Fruit fly (Drosophila melanogaster) whole organism, prepupa: Measurements from ENCODE around the gene CG18476.

Experiments
- Blimp-1 ChIP-seq: fragments of 200-800 bp; sonication (Bioruptor generic); optimal IDR thresholded peaks from 3 replicates; lab custom pipeline; 2017; ENCODE audit warnings: missing biosample characterization, missing genetic modification characterization, mild to moderate bottlenecking, moderate library complexity, missing genetic modification reagents
- CG10631 ChIP-seq: fragments of 200-800 bp; sonication (Bioruptor generic); optimal IDR thresholded peaks from 2 replicates; lab custom pipeline; 2016; ENCODE audit warnings: missing biosample characterization, missing genetic modification characterization
- CG10669 ChIP-seq: fragments of 200-800 bp; sonication (Bioruptor generic); optimal IDR thresholded peaks from 3 replicates; lab custom pipeline; 2018; ENCODE audit warnings: missing biosample characterization, mild to moderate bottlenecking, missing genetic modification characterization, moderate library complexity
- CG11294 ChIP-seq: fragments of 200-800 bp; sonication (Bioruptor generic); IDR thresholded peaks from 2 replicates; pipeline ENCODE4 v1.3.6; 2022; ENCODE audit warnings: missing biosample characterization, missing genetic modification characterization
- CG11762 ChIP-seq: fragments of 200-800 bp; sonication (Bioruptor generic); optimal IDR thresholded peaks from 3 replicates; lab custom pipeline; 2016; ENCODE audit warnings: missing biosample characterization, missing genetic modification characterization; ENCODE audit not compliant: insufficient read depth
- CG11902 ChIP-seq: fragments of 200-800 bp; sonication (Bioruptor generic); optimal IDR thresholded peaks from 3 replicates; lab custom pipeline; 2016; ENCODE audit warnings: missing biosample characterization, missing genetic modification characterization
- CG15336 ChIP-seq: fragments of 200-800 bp; sonication (Bioruptor generic); IDR thresholded peaks from 2 replicates; pipeline ENCODE4 v1.3.6; 2022; ENCODE audit warnings: missing biosample characterization, missing genetic modification characterization
- CG16779 ChIP-seq: fragments of 200-800 bp; sonication (Bioruptor generic); optimal IDR thresholded peaks from 3 replicates; lab custom pipeline; 2017; ENCODE audit warnings: missing biosample characterization, mild to moderate bottlenecking, missing genetic modification characterization
- CG31627 ChIP-seq: fragments of 200-800 bp; sonication (Bioruptor generic); optimal IDR thresholded peaks from 3 replicates; lab custom pipeline; 2016; ENCODE audit warnings: missing biosample characterization, missing genetic modification characterization
- CG32006 ChIP-seq: fragments of 200-800 bp; sonication (Bioruptor generic); optimal IDR thresholded peaks from 3 replicates; lab custom pipeline; 2017; ENCODE audit warnings: missing biosample characterization, mild to moderate bottlenecking, missing genetic modification characterization
- CG34406 ChIP-seq: fragments of 200-800 bp; sonication (Bioruptor generic); optimal IDR thresholded peaks from 3 replicates; lab custom pipeline; 2016; ENCODE audit warnings: missing biosample characterization, missing genetic modification characterization
- CG4318 ChIP-seq: fragments of 200-800 bp; sonication (Bioruptor generic); optimal IDR thresholded peaks from 3 replicates; lab custom pipeline; 2017; ENCODE audit warnings: missing biosample characterization, mild to moderate bottlenecking, missing genetic modification characterization
- CG6276 ChIP-seq: fragments of 200-800 bp; sonication (Bioruptor generic); optimal IDR thresholded peaks from 2 replicates; lab custom pipeline; 2017; ENCODE audit warnings: missing biosample characterization, mild to moderate bottlenecking, missing genetic modification characterization
- CG6792 ChIP-seq: fragments of 200-800 bp; sonication (Bioruptor generic); optimal IDR thresholded peaks from 3 replicates; lab custom pipeline; 2016; ENCODE audit warnings: missing biosample characterization, missing genetic modification characterization
- CG6808 ChIP-seq: fragments of 200-800 bp; sonication (Bioruptor generic); optimal IDR thresholded peaks from 3 replicates; lab custom pipeline; 2017; ENCODE audit warnings: missing biosample characterization, missing genetic modification characterization, mild to moderate bottlenecking, moderate library complexity, missing genetic modification reagents
- CG6854 ChIP-seq: fragments of 200-800 bp; sonication (Bioruptor generic); optimal IDR thresholded peaks from 2 replicates; lab custom pipeline; 2017; ENCODE audit warnings: missing biosample characterization, mild to moderate bottlenecking, missing genetic modification characterization
- CG7368 ChIP-seq: fragments of 200-800 bp; sonication (Bioruptor generic); optimal IDR thresholded peaks from 3 replicates; lab custom pipeline; 2016; ENCODE audit warnings: missing biosample characterization, missing genetic modification characterization
- CG8119 ChIP-seq: fragments of 200-800 bp; sonication (Bioruptor generic); IDR thresholded peaks from 3 replicates; pipeline ENCODE4 v1.3.6; 2022; ENCODE audit warnings: missing biosample characterization, missing genetic modification characterization
- CG8632 ChIP-seq: fragments of 200-800 bp; sonication (Bioruptor generic); optimal IDR thresholded peaks from 3 replicates; lab custom pipeline; 2016; ENCODE audit warnings: missing biosample characterization, missing genetic modification characterization
- CG9139 ChIP-seq: fragments of 200-800 bp; sonication (Bioruptor generic); optimal IDR thresholded peaks from 3 replicates; lab custom pipeline; 2017; ENCODE audit warnings: missing biosample characterization, mild to moderate bottlenecking, missing genetic modification characterization
- Eip75B ChIP-seq: fragments of 200-800 bp; sonication (Bioruptor generic); optimal IDR thresholded peaks from 3 replicates; lab custom pipeline; 2016; ENCODE audit warnings: missing biosample characterization, missing genetic modification characterization
- Eip78C ChIP-seq: fragments of 200-800 bp; sonication (Bioruptor generic); peaks from one replicate; lab custom pipeline; 2016; ENCODE audit warnings: missing biosample characterization, missing genetic modification characterization
- Eip93F ChIP-seq: fragments of 200-800 bp; sonication (Bioruptor generic); optimal IDR thresholded peaks from 2 replicates; lab custom pipeline; 2016; ENCODE audit warnings: missing biosample characterization, mild to moderate bottlenecking, missing genetic modification characterization
- Ets21C ChIP-seq: fragments of 200-800 bp; sonication (Bioruptor generic); optimal IDR thresholded peaks from 3 replicates; lab custom pipeline; 2016; ENCODE audit warnings: missing biosample characterization, missing genetic modification characterization
- Ets96B ChIP-seq: fragments of 200-800 bp; optimal IDR thresholded peaks from 2 replicates; lab custom pipeline; 2019; ENCODE audit warnings: missing biosample characterization, mild to moderate bottlenecking, missing genetic modification characterization, moderate library complexity
- Gug ChIP-seq: fragments of 200-800 bp; sonication (Bioruptor generic); IDR thresholded peaks from 2 replicates; pipeline ENCODE4 v1.3.6; 2022; ENCODE audit warnings: missing biosample characterization, missing genetic modification characterization
- Hr38 ChIP-seq: sonication (Bioruptor generic); optimal IDR thresholded peaks from 2 replicates; lab custom pipeline; 2016; ENCODE audit warnings: missing biosample characterization, missing genetic modification characterization
- Hr39 ChIP-seq: fragments of 200-800 bp; sonication (Bioruptor generic); optimal IDR thresholded peaks from 2 replicates; lab custom pipeline; 2016; ENCODE audit warnings: missing biosample characterization, missing genetic modification characterization
- Hr4 ChIP-seq: fragments of 200-800 bp; sonication (Bioruptor generic); optimal IDR thresholded peaks from 3 replicates; lab custom pipeline; 2016; ENCODE audit warnings: missing biosample characterization, missing genetic modification characterization
- Lpt ChIP-seq: fragments of 200-800 bp; sonication (Bioruptor generic); optimal IDR thresholded peaks from 3 replicates; lab custom pipeline; 2016; ENCODE audit warnings: missing biosample characterization, missing genetic modification characterization
- Met ChIP-seq: fragments of 200-800 bp; sonication (Bioruptor generic); optimal IDR thresholded peaks from 3 replicates; lab custom pipeline; 2016; ENCODE audit warnings: missing biosample characterization, missing genetic modification characterization
- OdsH ChIP-seq: fragments of 200-800 bp; sonication (Bioruptor generic); optimal IDR thresholded peaks from 3 replicates; lab custom pipeline; 2016; ENCODE audit warnings: missing biosample characterization, missing genetic modification characterization
- Smox ChIP-seq: fragments of 200-800 bp; sonication (Bioruptor generic); optimal IDR thresholded peaks from 3 replicates; lab custom pipeline; 2016; ENCODE audit warnings: missing biosample characterization, missing genetic modification characterization
- Sox102F ChIP-seq: fragments of 200-800 bp; sonication (Bioruptor generic); optimal IDR thresholded peaks from 2 replicates; lab custom pipeline; 2016; ENCODE audit warnings: missing biosample characterization, mild to moderate bottlenecking, missing genetic modification characterization
- Sox14 ChIP-seq: fragments of 200-800 bp; sonication (Bioruptor generic); optimal IDR thresholded peaks from 3 replicates; lab custom pipeline; 2016; ENCODE audit warnings: missing biosample characterization, missing genetic modification characterization
- Sox15 ChIP-seq: fragments of 200-800 bp; sonication (Bioruptor generic); optimal IDR thresholded peaks from 3 replicates; lab custom pipeline; 2016; ENCODE audit warnings: missing biosample characterization, missing genetic modification characterization
- achi ChIP-seq: fragments of 200-800 bp; sonication (Bioruptor generic); optimal IDR thresholded peaks from 3 replicates; lab custom pipeline; 2016; ENCODE audit warnings: missing biosample characterization, missing genetic modification characterization
- acj6 ChIP-seq: fragments of 200-800 bp; sonication (Bioruptor generic); optimal IDR thresholded peaks from 3 replicates; lab custom pipeline; 2016; ENCODE audit warnings: missing biosample characterization, missing genetic modification characterization
- cyc ChIP-seq: fragments of 200-800 bp; sonication (Bioruptor generic); optimal IDR thresholded peaks from 3 replicates; lab custom pipeline; 2016; ENCODE audit warnings: missing biosample characterization, missing genetic modification characterization
- dac ChIP-seq: fragments of 200-800 bp; sonication (Bioruptor generic); optimal IDR thresholded peaks from 2 replicates; lab custom pipeline; 2017; ENCODE audit warnings: missing biosample characterization, mild to moderate bottlenecking, missing genetic modification characterization
- dsx ChIP-seq: fragments of 200-800 bp; optimal IDR thresholded peaks from 3 replicates; lab custom pipeline; 2019; ENCODE audit warnings: missing biosample characterization, mild to moderate bottlenecking, missing genetic modification characterization, moderate library complexity; ENCODE audit not compliant: poor library complexity, severe bottlenecking
- eg ChIP-seq: fragments of 200-800 bp; sonication (Bioruptor generic); IDR thresholded peaks from 3 replicates; pipeline ENCODE4 v1.3.6; 2022; ENCODE audit warnings: missing biosample characterization, missing genetic modification characterization
- esn ChIP-seq: fragments of 200-800 bp; sonication (Bioruptor generic); optimal IDR thresholded peaks from 2 replicates; lab custom pipeline; 2016; ENCODE audit warnings: missing biosample characterization, mild to moderate bottlenecking, missing genetic modification characterization, moderate library complexity
- fd59A ChIP-seq: fragments of 200-800 bp; sonication (Bioruptor generic); optimal IDR thresholded peaks from 2 replicates; lab custom pipeline; 2017; ENCODE audit warnings: missing biosample characterization, mild to moderate bottlenecking, missing genetic modification characterization, missing genetic modification reagents
- fd85E ChIP-seq: fragments of 200-800 bp; sonication (Bioruptor generic); optimal IDR thresholded peaks from 3 replicates; lab custom pipeline; 2016; ENCODE audit warnings: missing biosample characterization, missing genetic modification characterization
- fkh ChIP-seq: fragments of 200-800 bp; sonication (Bioruptor generic); optimal IDR thresholded peaks from 3 replicates; lab custom pipeline; 2017; ENCODE audit warnings: missing biosample characterization, mild to moderate bottlenecking, missing genetic modification characterization, moderate library complexity
- lz ChIP-seq: fragments of 200-800 bp; sonication (Bioruptor generic); optimal IDR thresholded peaks from 3 replicates; lab custom pipeline; 2016; ENCODE audit warnings: missing biosample characterization, missing genetic modification characterization
- net ChIP-seq: fragments of 200-800 bp; sonication (Bioruptor generic); optimal IDR thresholded peaks from 3 replicates; lab custom pipeline; 2016; ENCODE audit warnings: missing biosample characterization, missing genetic modification characterization
- pdm3 ChIP-seq: fragments of 200-800 bp; sonication (Bioruptor generic); optimal IDR thresholded peaks from 3 replicates; lab custom pipeline; 2016; ENCODE audit warnings: missing biosample characterization, missing genetic modification characterization
- salr ChIP-seq, 2 experiments: fragments of 200-800 bp; sonication (Bioruptor generic); optimal IDR thresholded peaks; 3 replicates each; lab custom pipeline; 2016 to 2018; ENCODE audit warnings: missing biosample characterization in 2 of 2, missing genetic modification characterization in 2 of 2, mild to moderate bottlenecking in 1 of 2
- ss ChIP-seq, 2 experiments: fragments of 200-800 bp; sonication (Bioruptor generic); optimal IDR thresholded peaks; 2 replicates in 1 of 2; 3 replicates in 1 of 2; lab custom pipeline; 2017 to 2018; ENCODE audit warnings: mild to moderate bottlenecking in 2 of 2, missing biosample characterization in 2 of 2, missing genetic modification characterization in 2 of 2, moderate library complexity in 1 of 2
- vri ChIP-seq: fragments of 200-800 bp; sonication (Bioruptor generic); optimal IDR thresholded peaks from 3 replicates; lab custom pipeline; 2016; ENCODE audit warnings: missing biosample characterization, mild to moderate bottlenecking, missing genetic modification characterization

Gene CG18476

DNA sequence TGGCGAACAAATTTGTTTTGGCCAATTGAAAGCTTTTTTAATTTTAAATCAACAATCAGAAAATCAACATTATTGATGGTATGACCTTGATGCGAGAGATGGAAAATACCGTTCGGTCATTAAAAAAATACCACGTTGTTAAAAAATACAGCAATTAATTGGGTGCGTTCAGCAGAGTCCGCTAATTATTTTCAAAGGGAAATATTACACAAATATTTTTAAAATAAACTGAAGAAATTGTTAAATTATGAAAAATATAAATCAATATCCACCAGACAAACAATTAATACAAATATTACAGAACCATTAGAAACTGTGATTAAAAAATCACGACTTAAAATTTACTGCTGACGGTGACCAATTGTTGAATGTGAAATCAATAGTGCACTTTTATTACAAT lies at the start of gene CG18476:
TSS of gene CG18476 (minus strand) at position 101 of the 400 bp plus-strand sequence.
- TF ChIP-seq eg (GFP tag; lab: Robert Waterston, UW) (peak; percentile 98), pdm3 (peak; percentile 94), Hr39 (peak; percentile 88), CG7368 (GFP tag; lab: Kevin White, UChicago) (peak; percentile 79), CG11902 (peak; percentile 86), Lpt (peak; percentile 89), Eip75B (GFP tag; lab: Kevin White, UChicago) (no peak), fkh (GFP tag; lab: Kevin White, UChicago) (peak; percentile 92), ss (GFP tag; optimal IDR thresholded peaks at IDR 0.05; lab: Kevin White, UChicago) (peak in 1 of 2 experiments; percentile 90), CG31627 (peak; percentile 91), CG34406 (GFP tag; lab: Kevin White, UChicago) (peak; percentile 90), vri (peak; percentile 59), CG6792 (peak; percentile 88), Hr4 (GFP tag; lab: Kevin White, UChicago) (peak; percentile 92), Gug (GFP tag; lab: Robert Waterston, UW) (peak; percentile 95), CG15336 (GFP tag; lab: Robert Waterston, UW) (peak; percentile 92), fd59A (GFP tag; lab: Kevin White, UChicago) (peak; percentile 82), Sox102F (GFP tag; lab: Kevin White, UChicago) (no peak), Eip78C (GFP tag; lab: Kevin White, UChicago) (peak; percentile 99), CG8119 (peak; percentile 95), OdsH (GFP tag; lab: Kevin White, UChicago) (peak; percentile 91), salr (GFP tag; optimal IDR thresholded peaks at IDR 0.05; lab: Kevin White, UChicago) (peak in 1 of 2 experiments; percentile 81), Ets96B (tag; lab: Kevin White, UChicago) (peak; percentile 95), CG6854 (peak; percentile 27), CG6808 (GFP tag; lab: Kevin White, UChicago) (peak; percentile 84), CG10669 (GFP tag; lab: Kevin White, UChicago) (peak; percentile 93), Smox (GFP tag; lab: Kevin White, UChicago) (peak; percentile 91), CG11762 (GFP tag; lab: Kevin White, UChicago) (peak; percentile 87), CG16779 (tag; lab: Kevin White, UChicago) (peak; percentile 80), lz (peak; percentile 91), CG10631 (peak; percentile 92), cyc (GFP tag; lab: Kevin White, UChicago) (peak; percentile 91), dsx (GFP tag; lab: Kevin White, UChicago) (peak; percentile 94), CG6276 (peak; percentile 89), CG32006 (GFP tag; lab: Kevin White, UChicago) (peak; percentile 92), Sox15 (GFP tag; lab: Kevin White, UChicago) (peak; percentile 87), CG4318 (GFP tag; lab: Kevin White, UChicago) (no peak), fd85E (GFP tag; lab: Kevin White, UChicago) (peak; percentile 6), achi (GFP tag; lab: Kevin White, UChicago) (peak; percentile 88), dac (GFP tag; lab: Kevin White, UChicago) (peak; percentile 72), CG9139 (peak; percentile 82), CG11294 (peak; percentile 91), CG8632 (GFP tag; lab: Kevin White, UChicago) (peak; percentile 88), Ets21C (peak; percentile 82), Sox14 (peak; percentile 92), Met (peak; percentile 87), acj6 (GFP tag; lab: Kevin White, UChicago) (peak; percentile 89), esn (GFP tag; lab: Kevin White, UChicago) (peak; percentile 93), net (GFP tag; lab: Kevin White, UChicago) (peak; percentile 91), Blimp-1 (GFP tag; lab: Kevin White, UChicago) (peak; percentile 77), Hr38 (GFP tag; lab: Kevin White, UChicago) (no peak), Eip93F (GFP tag; lab: Kevin White, UChicago) (peak; percentile 3)
